Fruit fly (Drosophila melanogaster) whole organism, wandering third instar larva: Measurements from ENCODE around the gene tfc.

ENCODE experiments used
- CG32264 ChIP-seq: fragments of 200-800 bp; sonication (Bioruptor generic); optimal IDR thresholded peaks from 2 replicates; lab custom pipeline; 2016; ENCODE audit warnings: missing biosample characterization, missing genetic modification characterization
- CrebA ChIP-seq: fragments of 200-800 bp; sonication (Bioruptor generic); optimal IDR thresholded peaks from 2 replicates; lab custom pipeline; 2016; ENCODE audit warnings: missing biosample characterization, mild to moderate bottlenecking, missing genetic modification characterization, borderline replicate concordance
- Dfd ChIP-seq: fragments of >200 bp; optimal IDR thresholded peaks from 2 replicates; lab custom pipeline; 2017; ENCODE audit warnings: missing biosample characterization, missing genetic modification characterization
- Hnf4 ChIP-seq: fragments of 200-800 bp; sonication (Bioruptor generic); optimal IDR thresholded peaks from 2 replicates; lab custom pipeline; 2016; ENCODE audit warnings: missing biosample characterization, mild to moderate bottlenecking, missing genetic modification characterization
- Myc ChIP-seq: fragments of >200 bp; optimal IDR thresholded peaks from 2 replicates; lab custom pipeline; 2017
- Vsx2 ChIP-seq: fragments of 200-300, 225-300 bp; sonication (Bioruptor generic); optimal IDR thresholded peaks from 2 replicates; lab custom pipeline; 2018; ENCODE audit warnings: missing biosample characterization, missing genetic modification characterization; ENCODE audit not compliant: partially characterized antibody
- br ChIP-seq: fragments of 200-800 bp; sonication (Bioruptor generic); optimal IDR thresholded peaks from 2 replicates; lab custom pipeline; 2016; ENCODE audit warnings: missing biosample characterization, missing genetic modification characterization
- dl ChIP-seq, 2 experiments: fragments of 175-275, 200-275 bp in 1 of 2; fragments of 200-275 bp in 1 of 2; sonication (Bioruptor generic); optimal IDR thresholded peaks; lab custom pipeline; 2018; ENCODE audit warnings: mild to moderate bottlenecking in 2 of 2, missing biosample characterization in 2 of 2, missing genetic modification characterization in 2 of 2, moderate library complexity in 2 of 2; ENCODE audit not compliant: partially characterized antibody in 2 of 2, insufficient read depth in 1 of 2

DNA sequence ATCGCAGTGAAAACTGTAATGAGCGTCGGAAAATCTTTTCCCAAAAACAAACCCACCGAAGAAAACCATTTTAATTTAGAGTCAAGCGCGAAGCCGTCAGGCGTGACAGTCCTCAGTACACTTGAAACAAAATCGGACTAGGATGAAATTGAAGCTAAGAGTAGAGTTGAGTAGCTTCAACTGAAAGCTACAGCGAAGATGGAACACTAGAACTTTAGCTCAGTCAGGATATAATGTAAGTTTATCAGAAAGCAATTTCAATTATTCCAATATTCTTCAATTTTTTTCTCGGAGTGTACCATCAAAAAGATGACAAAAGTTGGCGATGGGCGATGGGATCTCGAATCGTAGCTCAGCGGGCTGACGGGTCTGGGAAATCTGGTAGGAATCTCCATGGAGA, 39.8 kb upstream of the tfc start:
- TF ChIP-seq br (GFP tag; lab: Kevin White, UChicago) (no peak), CG32264 (GFP tag; lab: Kevin White, UChicago) (no peak), dl (GFP tag; optimal IDR thresholded peaks at IDR 0.05; lab: Kevin White, UChicago; ENCODE audit: insufficient read depth in 1 of 2, partially characterized antibody in 2 of 2) (no peak), CrebA (no peak), Vsx2 (GFP tag; lab: Kevin White, UChicago) (no peak), Myc (lab: Kevin White, UChicago) (no peak), Dfd (GFP tag; lab: Kevin White, UChicago) (no peak), Hnf4 (GFP tag; lab: Kevin White, UChicago) (no peak)
